Worm (Caenorhabditis elegans) whole organism, young adult: Measurements from ENCODE around the gene syd-1.

Experiments
- K12H6.12 ChIP-seq: fragments of 200-800 bp; sonication (Bioruptor generic); optimal IDR thresholded peaks from 2 replicates; lab custom pipeline; 2018; ENCODE audit warnings: mild to moderate bottlenecking, missing genetic modification characterization, missing compliant biosample characterization
- Y53F4B.3 ChIP-seq: fragments of 200-800 bp; sonication (Bioruptor generic); IDR thresholded peaks from 2 replicates; pipeline ENCODE4 v1.3.6; 2022; ENCODE audit warnings: missing genetic modification reagents, missing genetic modification characterization, missing compliant biosample characterization
- Y53G8AR.9 ChIP-seq: fragments of 200-800 bp; sonication (Bioruptor generic); conservative IDR thresholded peaks from 2 replicates; pipeline ENCODE4 v1.3.6; 2022; ENCODE audit warnings: missing genetic modification reagents, missing genetic modification characterization, missing compliant biosample characterization
- attf-5 ChIP-seq: fragments of 200-800 bp; sonication (Bioruptor generic); optimal IDR thresholded peaks from 2 replicates; lab custom pipeline; 2018; ENCODE audit warnings: mild to moderate bottlenecking, missing genetic modification characterization, missing compliant biosample characterization
- cebp-2 ChIP-seq: fragments of 200-800 bp; sonication (Bioruptor generic); IDR thresholded peaks from 2 replicates; pipeline ENCODE4 v1.3.6; 2022; ENCODE audit warnings: missing genetic modification characterization, missing compliant biosample characterization
- dox-1 ChIP-seq: fragments of 200-800 bp; sonication (Bioruptor generic); IDR thresholded peaks from 2 replicates; pipeline ENCODE4 v1.3.6; 2022; ENCODE audit warnings: missing genetic modification reagents, missing genetic modification characterization, missing compliant biosample characterization
- efl-1 ChIP-seq: fragments of 150-350 bp; optimal IDR thresholded peaks from 2 replicates; lab custom pipeline; 2014; ENCODE audit warnings: missing biosample characterization, missing genetic modification reagents, missing genetic modification characterization
- lin-35 ChIP-seq, 3 experiments: fragments of 150-350 bp in 2 of 3; sonication (generic microtip) in 1 of 3; optimal IDR thresholded peaks; 2 replicates each; lab custom pipeline; 2014 to 2018; ENCODE audit warnings: missing biosample characterization in 3 of 3, missing genetic modification characterization in 3 of 3, missing genetic modification reagents in 3 of 3
- pha-4 ChIP-seq: fragments of 150-350 bp; sonication (generic microtip); optimal IDR thresholded peaks from 2 replicates; lab custom pipeline; 2014; ENCODE audit warnings: missing biosample characterization, missing genetic modification reagents, missing genetic modification characterization
- rcor-1 ChIP-seq: fragments of 200-800 bp; sonication (Bioruptor generic); IDR thresholded peaks from 2 replicates; pipeline ENCODE4 v1.3.6; 2022; ENCODE audit warnings: missing genetic modification reagents, missing genetic modification characterization, missing compliant biosample characterization
- unc-62 ChIP-seq: fragments of 150-350 bp; optimal IDR thresholded peaks from 2 replicates; lab custom pipeline; 2014; ENCODE audit warnings: missing biosample characterization, missing genetic modification reagents, missing genetic modification characterization
- ztf-26 ChIP-seq: sonication (generic microtip); optimal IDR thresholded peaks from 2 replicates; lab custom pipeline; 2017; ENCODE audit warnings: missing genetic modification characterization, missing compliant biosample characterization

DNA sequence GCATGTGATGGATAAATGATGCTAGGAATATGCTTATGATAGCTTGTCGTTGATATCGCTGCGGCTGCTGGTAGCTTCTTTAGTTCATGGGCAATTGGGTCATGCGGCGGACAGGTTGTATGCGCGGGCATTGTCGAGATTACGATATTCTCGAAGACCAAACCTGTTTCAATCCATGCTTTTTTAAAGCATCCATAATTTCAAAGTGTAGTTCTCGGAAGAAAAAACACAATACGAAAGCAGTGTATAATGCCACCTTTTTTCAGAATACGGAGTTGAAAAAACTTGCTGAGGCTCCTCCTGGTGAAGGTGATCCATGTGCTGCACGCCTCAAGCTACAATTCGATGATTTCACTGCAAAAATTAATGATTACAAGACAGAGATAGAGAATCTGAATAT lies 10.6 kb upstream of the syd-1 start, which contains the start of gene osm-8:
- TF ChIP-seq unc-62 (GFP tag; lab: Kevin White, UChicago): no peak
- no peak for TF ChIP-seq cebp-2 (GFP tag; lab: Robert Waterston, UW)
- TF ChIP-seq Y53F4B.3 (GFP tag; lab: Robert Waterston, UW): no peak
- no peak for TF ChIP-seq efl-1 (GFP tag; lab: Kevin White, UChicago)
- TF ChIP-seq pha-4: no peak
- TF ChIP-seq K12H6.12 (tag; lab: Kevin White, UChicago): no peak
- TF ChIP-seq lin-35 (GFP tag; optimal IDR thresholded peaks at IDR 0.05; lab: Kevin White, UChicago): no peak
- TF ChIP-seq rcor-1 (GFP tag; lab: Robert Waterston, UW): no peak
- TF ChIP-seq attf-5: no peak
- TF ChIP-seq Y53G8AR.9 (GFP tag; lab: Robert Waterston, UW): no peak
- TF ChIP-seq ztf-26 (tag; lab: Kevin White, UChicago): no peak
- no peak for TF ChIP-seq dox-1 (GFP tag; lab: Robert Waterston, UW)
